Worm (Caenorhabditis elegans) whole organism, L1 larva: ENCODE data around the gene npr-7.

Experiments used
- C04F5.9 ChIP-seq: sonication (generic microtip); optimal IDR thresholded peaks from 2 replicates; lab custom pipeline; 2016; ENCODE audit warnings: missing genetic modification characterization, missing compliant biosample characterization
- C16A3.4 ChIP-seq: fragments of 150-350 bp; optimal IDR thresholded peaks from 2 replicates; lab custom pipeline; 2014; ENCODE audit warnings: missing biosample characterization, missing genetic modification characterization
- F16B12.6 ChIP-seq: fragments of 150-350 bp; optimal IDR thresholded peaks from 2 replicates; lab custom pipeline; 2014; ENCODE audit warnings: missing biosample characterization, missing genetic modification characterization
- aha-1 ChIP-seq: fragments of 150-350 bp; optimal IDR thresholded peaks from 2 replicates; lab custom pipeline; 2014; ENCODE audit warnings: missing biosample characterization, missing genetic modification characterization
- alr-1 ChIP-seq: fragments of 200-800 bp; sonication (Bioruptor generic); optimal IDR thresholded peaks from 2 replicates; lab custom pipeline; 2018; ENCODE audit warnings: borderline replicate concordance, mild to moderate bottlenecking, missing genetic modification characterization, missing compliant biosample characterization
- ama-1 ChIP-seq: fragments of 150-350 bp; optimal IDR thresholded peaks from 2 replicates; lab custom pipeline; 2014
- ceh-8 ChIP-seq: fragments of 200-800 bp; sonication (Bioruptor generic); optimal IDR thresholded peaks from 2 replicates; lab custom pipeline; 2018; ENCODE audit warnings: mild to moderate bottlenecking, missing genetic modification characterization, moderate library complexity, missing compliant biosample characterization
- ceh-82 ChIP-seq, 3 experiments: fragments of 150-350 bp in 1 of 3; sonication (generic microtip) in 2 of 3; optimal IDR thresholded peaks; 2 replicates each; lab custom pipeline; 2014 to 2017; ENCODE audit warnings: missing biosample characterization in 3 of 3, missing genetic modification characterization in 3 of 3
- ceh-88 ChIP-seq: fragments of 200-800 bp; sonication (Bioruptor generic); IDR thresholded peaks from 2 replicates; pipeline ENCODE4 v1.3.6; 2022; ENCODE audit warnings: missing genetic modification characterization, missing compliant biosample characterization
- ceh-90 ChIP-seq: sonication (generic microtip); optimal IDR thresholded peaks from 2 replicates; lab custom pipeline; 2016; ENCODE audit warnings: missing genetic modification characterization, missing compliant biosample characterization
- dsc-1 ChIP-seq: sonication (generic microtip); optimal IDR thresholded peaks from 2 replicates; lab custom pipeline; 2016; ENCODE audit warnings: mild to moderate bottlenecking, missing genetic modification characterization, missing compliant biosample characterization
- efl-1 ChIP-seq, 4 experiments: fragments of 150-350 bp; optimal IDR thresholded peaks in 3 of 4; peaks in 1 of 4; 1 replicate in 1 of 4; 2 replicates in 3 of 4; lab custom pipeline; 2014; ENCODE audit warnings: missing biosample characterization in 2 of 4, missing genetic modification characterization in 2 of 4, missing genetic modification reagents in 2 of 4
- efl-3 ChIP-seq: fragments of 200-800 bp; sonication (Bioruptor generic); optimal IDR thresholded peaks from 2 replicates; lab custom pipeline; 2018; ENCODE audit warnings: mild to moderate bottlenecking, missing genetic modification characterization, missing compliant biosample characterization
- egl-13 ChIP-seq: sonication (generic microtip); optimal IDR thresholded peaks from 2 replicates; lab custom pipeline; 2016; ENCODE audit warnings: missing genotype, missing genetic modification reagents, missing genetic modification characterization, missing compliant biosample characterization
- egl-27 ChIP-seq, 2 experiments: fragments of 150-350 bp in 1 of 2; sonication (generic microtip); optimal IDR thresholded peaks; 3 replicates each; lab custom pipeline; 2017 to 2018; ENCODE audit warnings: missing biosample characterization in 2 of 2, missing genetic modification characterization in 2 of 2, missing genetic modification reagents in 2 of 2
- fkh-10 ChIP-seq: sonication (generic microtip); optimal IDR thresholded peaks from 2 replicates; lab custom pipeline; 2017; ENCODE audit warnings: missing biosample characterization, missing genetic modification reagents, missing genetic modification characterization
- fos-1 ChIP-seq: fragments of 150-350 bp; optimal IDR thresholded peaks from 2 replicates; lab custom pipeline; 2014; ENCODE audit warnings: missing biosample characterization, missing genetic modification characterization
- grh-1 ChIP-seq: fragments of 200-800 bp; sonication (Bioruptor generic); IDR thresholded peaks from 2 replicates; pipeline ENCODE4 v1.3.6; 2022; ENCODE audit warnings: missing genetic modification reagents, missing genetic modification characterization, missing compliant biosample characterization
- hlh-4 ChIP-seq: sonication (generic microtip); optimal IDR thresholded peaks from 2 replicates; lab custom pipeline; 2016; ENCODE audit warnings: mild to moderate bottlenecking, missing genetic modification characterization, missing compliant biosample characterization
- irx-1 ChIP-seq: sonication (generic microtip); optimal IDR thresholded peaks from 2 replicates; lab custom pipeline; 2016; ENCODE audit warnings: missing genetic modification characterization, missing compliant biosample characterization
- jun-1 ChIP-seq: fragments of 150-350 bp; optimal IDR thresholded peaks from 2 replicates; lab custom pipeline; 2014; ENCODE audit warnings: missing biosample characterization, missing genetic modification reagents, missing genetic modification characterization
- lin-14 ChIP-seq: fragments of 200-800 bp; sonication (Bioruptor generic); optimal IDR thresholded peaks from 2 replicates; lab custom pipeline; 2018; ENCODE audit warnings: mild to moderate bottlenecking, missing genetic modification characterization, moderate library complexity, missing compliant biosample characterization
- lin-15B ChIP-seq: fragments of 150-350 bp; sonication (generic microtip); optimal IDR thresholded peaks from 3 replicates; lab custom pipeline; 2014; ENCODE audit warnings: missing biosample characterization, missing genetic modification characterization
- lin-35 ChIP-seq, 2 experiments: fragments of 150-350 bp; optimal IDR thresholded peaks; 2 replicates each; lab custom pipeline; 2014; ENCODE audit warnings: missing biosample characterization in 2 of 2, missing genetic modification characterization in 2 of 2, missing genetic modification reagents in 2 of 2
- lin-39 ChIP-seq: fragments of 150-350 bp; optimal IDR thresholded peaks from 2 replicates; lab custom pipeline; 2014; ENCODE audit warnings: missing biosample characterization, missing genetic modification reagents, missing genetic modification characterization
- lir-3 ChIP-seq: sonication (generic microtip); optimal IDR thresholded peaks from 2 replicates; lab custom pipeline; 2016; ENCODE audit warnings: mild to moderate bottlenecking, missing genetic modification characterization, moderate library complexity, missing compliant biosample characterization; ENCODE audit not compliant: poor library complexity
- lsy-2 ChIP-seq, 2 experiments: fragments of 150-350 bp; optimal IDR thresholded peaks; 2 replicates each; lab custom pipeline; 2014; ENCODE audit warnings: missing biosample characterization in 2 of 2, missing genetic modification characterization in 2 of 2
- mab-9 ChIP-seq: fragments of 200-800 bp; sonication (Bioruptor generic); IDR thresholded peaks from 2 replicates; pipeline ENCODE4 v1.3.6; 2022; ENCODE audit warnings: missing genetic modification reagents, missing genetic modification characterization, missing compliant biosample characterization
- mdl-1 ChIP-seq, 2 experiments: fragments of 150-350 bp; optimal IDR thresholded peaks; 2 replicates each; lab custom pipeline; 2014 to 2017; ENCODE audit warnings: missing biosample characterization in 2 of 2, missing genetic modification characterization in 2 of 2, inconsistent platforms in 1 of 2
- mep-1 ChIP-seq: fragments of 150-350 bp; optimal IDR thresholded peaks from 2 replicates; lab custom pipeline; 2014; ENCODE audit warnings: missing biosample characterization, missing genetic modification characterization
- nhr-11 ChIP-seq: fragments of 150-350 bp; optimal IDR thresholded peaks from 2 replicates; lab custom pipeline; 2014; ENCODE audit warnings: missing biosample characterization, missing genetic modification characterization
- nhr-19 ChIP-seq: fragments of 200-800 bp; sonication (Bioruptor generic); conservative IDR thresholded peaks from 2 replicates; pipeline ENCODE4 v1.3.6; 2022; ENCODE audit warnings: missing genetic modification characterization, missing compliant biosample characterization
- nhr-20 ChIP-seq: sonication (generic microtip); optimal IDR thresholded peaks from 2 replicates; lab custom pipeline; 2016; ENCODE audit warnings: mild to moderate bottlenecking, missing genetic modification characterization, missing compliant biosample characterization
- nhr-237 ChIP-seq: fragments of 150-350 bp; optimal IDR thresholded peaks from 2 replicates; lab custom pipeline; 2014; ENCODE audit warnings: missing biosample characterization, missing genetic modification characterization
- nhr-47 ChIP-seq: sonication (generic microtip); optimal IDR thresholded peaks from 2 replicates; lab custom pipeline; 2016; ENCODE audit warnings: mild to moderate bottlenecking, missing genetic modification characterization, moderate library complexity, missing compliant biosample characterization
- nhr-71 ChIP-seq: sonication (generic microtip); optimal IDR thresholded peaks from 2 replicates; lab custom pipeline; 2016; ENCODE audit warnings: mild to moderate bottlenecking, missing genetic modification characterization, moderate library complexity, missing compliant biosample characterization
- nhr-76 ChIP-seq: sonication (generic microtip); optimal IDR thresholded peaks from 2 replicates; lab custom pipeline; 2017; ENCODE audit warnings: missing biosample characterization, missing genetic modification characterization
- nhr-77 ChIP-seq: fragments of 150-350 bp; optimal IDR thresholded peaks from 2 replicates; lab custom pipeline; 2014; ENCODE audit warnings: missing biosample characterization, missing genetic modification characterization
- nhr-85 ChIP-seq: sonication (generic microtip); peaks from one replicate; lab custom pipeline; 2016; ENCODE audit warnings: missing genetic modification characterization, inconsistent platforms, missing compliant biosample characterization
- pag-3 ChIP-seq: sonication (generic microtip); optimal IDR thresholded peaks from 2 replicates; lab custom pipeline; 2017; ENCODE audit warnings: missing genetic modification characterization, mild to moderate bottlenecking, missing compliant biosample characterization, antibody characterized with exemption, borderline replicate concordance; ENCODE audit not compliant: insufficient read depth
- snpc-4 ChIP-seq: fragments of 150-350 bp; optimal IDR thresholded peaks from 2 replicates; lab custom pipeline; 2014; ENCODE audit warnings: missing biosample characterization, missing genetic modification characterization
- sox-4 ChIP-seq: sonication (generic microtip); optimal IDR thresholded peaks from 2 replicates; lab custom pipeline; 2016; ENCODE audit warnings: missing genetic modification characterization, missing compliant biosample characterization
- sptf-1 ChIP-seq: fragments of 150-350 bp; optimal IDR thresholded peaks from 2 replicates; lab custom pipeline; 2014; ENCODE audit warnings: missing biosample characterization, missing genetic modification characterization
- tbx-2 ChIP-seq: sonication (generic microtip); optimal IDR thresholded peaks from 2 replicates; lab custom pipeline; 2016; ENCODE audit warnings: missing genetic modification characterization, missing compliant biosample characterization
- tlp-1 ChIP-seq: fragments of 150-350 bp; optimal IDR thresholded peaks from 2 replicates; lab custom pipeline; 2014; ENCODE audit warnings: missing biosample characterization, missing genetic modification characterization
- unc-130 ChIP-seq: fragments of 150-350 bp; optimal IDR thresholded peaks from 2 replicates; lab custom pipeline; 2017; ENCODE audit warnings: missing biosample characterization, missing genetic modification characterization, inconsistent platforms
- unc-30 ChIP-seq: sonication (generic microtip); optimal IDR thresholded peaks from 2 replicates; lab custom pipeline; 2017; ENCODE audit warnings: missing biosample characterization, missing genetic modification characterization
- unc-62 ChIP-seq: fragments of 150-350 bp; optimal IDR thresholded peaks from 2 replicates; lab custom pipeline; 2014; ENCODE audit warnings: missing biosample characterization, missing genetic modification reagents, missing genetic modification characterization
- unc-98 ChIP-seq: fragments of 200-800 bp; sonication (Bioruptor generic); IDR thresholded peaks from 2 replicates; pipeline ENCODE4 v1.3.6; 2022; ENCODE audit warnings: missing genetic modification characterization, missing compliant biosample characterization
- vab-15 ChIP-seq: sonication (generic microtip); optimal IDR thresholded peaks from 2 replicates; lab custom pipeline; 2017; ENCODE audit warnings: missing genotype, mild to moderate bottlenecking, missing genetic modification characterization, missing compliant biosample characterization
- zag-1 ChIP-seq: fragments of 150-350 bp; optimal IDR thresholded peaks from 2 replicates; lab custom pipeline; 2014; ENCODE audit warnings: missing biosample characterization, missing genetic modification characterization
- zip-4 ChIP-seq: fragments of 200-800 bp; sonication (Bioruptor generic); optimal IDR thresholded peaks from 2 replicates; lab custom pipeline; 2018; ENCODE audit warnings: mild to moderate bottlenecking, missing genetic modification characterization, moderate library complexity, missing compliant biosample characterization
- ztf-4 ChIP-seq: fragments of 150-350 bp; optimal IDR thresholded peaks from 2 replicates; lab custom pipeline; 2014; ENCODE audit warnings: missing biosample characterization, missing genetic modification characterization

npr-7 gene

ce11 chrX:9337832-9338231 lies 18.9 kb upstream of the npr-7 start (continued):
- TF ChIP-seq hlh-4: no peak
- TF ChIP-seq C04F5.9 (tag; lab: Kevin White, UChicago): no peak
- TF ChIP-seq mep-1: peak; percentile 73
- peak in 1 of 2 experiments; percentile 51 for TF ChIP-seq mdl-1 (tag; optimal IDR thresholded peaks at IDR 0.05; lab: Kevin White, UChicago)
- peak; percentile 35 to 56 for TF ChIP-seq efl-1 (optimal IDR thresholded peaks at IDR 0.05; lab: Kevin White, UChicago)
- TF ChIP-seq efl-1 (GFP tag; optimal IDR thresholded peaks at IDR 0.05 in 1 of 2; lab: Kevin White, UChicago): peak; percentile 32 to 61
- TF ChIP-seq sox-4 (tag; lab: Kevin White, UChicago): no peak
- TF ChIP-seq zip-4: no peak
- no peak for TF ChIP-seq ceh-8 (GFP tag; lab: Kevin White, UChicago)
- TF ChIP-seq unc-98 (GFP tag; lab: Robert Waterston, UW): no peak
- no peak for TF ChIP-seq ceh-90 (tag; lab: Kevin White, UChicago)
- TF ChIP-seq egl-13 (tag; lab: Kevin White, UChicago): peak; percentile 14
- TF ChIP-seq nhr-47 (tag; lab: Kevin White, UChicago): peak; percentile 69
- TF ChIP-seq ztf-4 (tag; lab: Kevin White, UChicago): no peak
- no peak for TF ChIP-seq zag-1
- TF ChIP-seq nhr-77: peak; percentile 32
- no peak for TF ChIP-seq vab-15 (tag; lab: Kevin White, UChicago)
- TF ChIP-seq jun-1 (tag; lab: Kevin White, UChicago): no peak
- TF ChIP-seq sptf-1: no peak
- TF ChIP-seq nhr-19 (GFP tag; lab: Robert Waterston, UW): peak; percentile 47; the same call in 1 of the 2 replicates
- TF ChIP-seq lir-3 (tag; lab: Kevin White, UChicago): no peak
- TF ChIP-seq fkh-10 (GFP tag; lab: Kevin White, UChicago): peak; percentile 56
- TF ChIP-seq F16B12.6: peak; percentile 92
- peak; percentile 73 for TF ChIP-seq nhr-71
- no peak for TF ChIP-seq ama-1 (lab: Kevin White, UChicago)
- peak; percentile 73 for TF ChIP-seq tbx-2 (tag; lab: Kevin White, UChicago)
- no peak for TF ChIP-seq nhr-76 (tag; lab: Kevin White, UChicago)
- TF ChIP-seq nhr-85 (tag; lab: Kevin White, UChicago): peak; percentile 79
- peak; percentile 51 for TF ChIP-seq nhr-20 (tag; lab: Kevin White, UChicago)
- no peak for TF ChIP-seq pag-3 (tag; lab: Kevin White, UChicago)
- TF ChIP-seq aha-1: no peak
- no peak for TF ChIP-seq unc-30 (tag; lab: Kevin White, UChicago)
- TF ChIP-seq lin-14 (GFP tag; lab: Kevin White, UChicago): peak; percentile 90
- no peak for TF ChIP-seq lin-39 (tag; lab: Kevin White, UChicago)
- peak; percentile 22 for TF ChIP-seq irx-1 (tag; lab: Kevin White, UChicago)
- TF ChIP-seq lin-15B: no peak
- TF ChIP-seq tlp-1 (tag; lab: Kevin White, UChicago): no peak
- TF ChIP-seq grh-1: no peak
- no peak for TF ChIP-seq alr-1 (tag; lab: Kevin White, UChicago)
- TF ChIP-seq nhr-11 (tag; lab: Kevin White, UChicago): no peak
- peak; percentile 46 to 69 for TF ChIP-seq lsy-2 (tag; optimal IDR thresholded peaks at IDR 0.05; lab: Kevin White, UChicago)
- TF ChIP-seq snpc-4 (tag; lab: Kevin White, UChicago): no peak
- TF ChIP-seq lin-35 (GFP tag; optimal IDR thresholded peaks at IDR 0.05; lab: Kevin White, UChicago): peak; percentile 43 to 48
- TF ChIP-seq mab-9: peak; percentile 56
- peak; percentile 64 for TF ChIP-seq C16A3.4 (tag; lab: Kevin White, UChicago)
- no peak for TF ChIP-seq egl-27 (tag; optimal IDR thresholded peaks at IDR 0.05; lab: Kevin White, UChicago)
- TF ChIP-seq ceh-88 (GFP tag; lab: Robert Waterston, UW): no peak
- TF ChIP-seq unc-130 (tag; lab: Kevin White, UChicago): no peak
- TF ChIP-seq dsc-1 (tag; lab: Kevin White, UChicago): no peak
- no peak for TF ChIP-seq unc-62 (GFP tag; lab: Kevin White, UChicago)
- TF ChIP-seq fos-1 (tag; lab: Kevin White, UChicago): peak; percentile 41
- no peak for TF ChIP-seq nhr-237 (tag; lab: Kevin White, UChicago)
- peak; percentile 31 to 91 (median 48) for TF ChIP-seq ceh-82 (tag; optimal IDR thresholded peaks at IDR 0.05; lab: Kevin White, UChicago)
- TF ChIP-seq efl-3 (GFP tag; lab: Kevin White, UChicago): no peak
